Worm (Caenorhabditis elegans) whole organism, L4 larva: Measurements from ENCODE around the gene sdhb-1.

ENCODE experiments used
- ceh-20 ChIP-seq: fragments of 200-800 bp; sonication (Bioruptor generic); IDR thresholded peaks from 2 replicates; pipeline ENCODE4 v1.3.6; 2022; ENCODE audit warnings: missing genetic modification reagents, missing genetic modification characterization, missing compliant biosample characterization
- ceh-82 ChIP-seq: sonication (generic microtip); optimal IDR thresholded peaks from 2 replicates; lab custom pipeline; 2017; ENCODE audit warnings: missing biosample characterization, missing genetic modification characterization
- daf-12 ChIP-seq: fragments of 150-350 bp; optimal IDR thresholded peaks from 2 replicates; lab custom pipeline; 2014; ENCODE audit warnings: missing biosample characterization, missing genetic modification reagents, missing genetic modification characterization
- daf-16 ChIP-seq, 3 experiments: sonication (generic microtip); optimal IDR thresholded peaks; 2 replicates each; lab custom pipeline; 2016 to 2017; ENCODE audit warnings: missing genetic modification characterization in 3 of 3, missing genetic modification reagents in 3 of 3, mild to moderate bottlenecking in 2 of 3, missing compliant biosample characterization in 2 of 3, missing biosample characterization in 1 of 3, moderate library complexity in 1 of 3
- dmd-6 ChIP-seq: fragments of 200-800 bp; sonication (Bioruptor generic); IDR thresholded peaks from 2 replicates; pipeline ENCODE4 v1.3.6; 2022; ENCODE audit warnings: missing genetic modification reagents, missing genetic modification characterization, missing compliant biosample characterization
- dpl-1 ChIP-seq: fragments of 150-350 bp; optimal IDR thresholded peaks from 2 replicates; lab custom pipeline; 2014; ENCODE audit warnings: missing biosample characterization, missing genetic modification reagents, missing genetic modification characterization
- dve-1 ChIP-seq: sonication (generic microtip); optimal IDR thresholded peaks from 2 replicates; lab custom pipeline; 2017; ENCODE audit warnings: antibody characterized with exemption, mild to moderate bottlenecking, missing genetic modification characterization, missing compliant biosample characterization; ENCODE audit not compliant: insufficient read depth
- fos-1 ChIP-seq: fragments of 150-350 bp; optimal IDR thresholded peaks from 2 replicates; lab custom pipeline; 2014; ENCODE audit warnings: missing biosample characterization, missing genetic modification characterization
- hlh-11 ChIP-seq: fragments of 200-800 bp; sonication (Bioruptor generic); optimal IDR thresholded peaks from 2 replicates; lab custom pipeline; 2018; ENCODE audit warnings: mild to moderate bottlenecking, missing genetic modification characterization, missing compliant biosample characterization
- hlh-30 ChIP-seq: sonication (generic microtip); optimal IDR thresholded peaks from 2 replicates; lab custom pipeline; 2017; ENCODE audit warnings: antibody characterized with exemption, mild to moderate bottlenecking, missing genetic modification characterization, missing compliant biosample characterization; ENCODE audit not compliant: insufficient read depth
- lin-1 ChIP-seq: fragments of 200-800 bp; sonication (Bioruptor generic); IDR thresholded peaks from 2 replicates; pipeline ENCODE4 v1.3.6; 2022; ENCODE audit warnings: missing genetic modification reagents, missing genetic modification characterization, missing compliant biosample characterization
- madf-5 ChIP-seq, 2 experiments: fragments of 200-800 bp; sonication (Bioruptor generic); IDR thresholded peaks; 2 replicates each; pipeline ENCODE4 v1.3.6; 2022; ENCODE audit warnings: missing compliant biosample characterization in 2 of 2, missing genetic modification characterization in 2 of 2
- mep-1 ChIP-seq: fragments of 150-350 bp; sonication (generic microtip); optimal IDR thresholded peaks from 3 replicates; lab custom pipeline; 2014; ENCODE audit warnings: missing biosample characterization, missing genetic modification characterization
- nhr-102 ChIP-seq: sonication (generic microtip); optimal IDR thresholded peaks from 2 replicates; lab custom pipeline; 2016; ENCODE audit warnings: mild to moderate bottlenecking, missing genetic modification characterization, moderate library complexity, missing compliant biosample characterization
- nhr-28 ChIP-seq: fragments of 150-350 bp; optimal IDR thresholded peaks from 2 replicates; lab custom pipeline; 2014; ENCODE audit warnings: missing biosample characterization, missing genetic modification characterization
- nhr-42 ChIP-seq: fragments of 200-800 bp; sonication (Bioruptor generic); IDR thresholded peaks from 2 replicates; pipeline ENCODE4 v1.3.6; 2022; ENCODE audit warnings: missing genetic modification characterization, missing compliant biosample characterization
- nhr-77 ChIP-seq: fragments of 150-350 bp; optimal IDR thresholded peaks from 2 replicates; lab custom pipeline; 2014; ENCODE audit warnings: missing biosample characterization, missing genetic modification characterization
- php-3 ChIP-seq: fragments of 200-800 bp; sonication (Bioruptor generic); IDR thresholded peaks from 2 replicates; pipeline ENCODE4 v1.3.6; 2022; ENCODE audit warnings: missing genetic modification reagents, missing genetic modification characterization, missing compliant biosample characterization
- pqm-1 ChIP-seq: sonication (generic microtip); optimal IDR thresholded peaks from 2 replicates; lab custom pipeline; 2017; ENCODE audit warnings: missing biosample characterization, missing genetic modification characterization
- spr-3 ChIP-seq: fragments of 200-800 bp; sonication (Bioruptor generic); optimal IDR thresholded peaks from 2 replicates; lab custom pipeline; 2018; ENCODE audit warnings: mild to moderate bottlenecking, missing genetic modification characterization, missing compliant biosample characterization
- tra-1 ChIP-seq: fragments of 200-800 bp; sonication (Bioruptor generic); IDR thresholded peaks from 2 replicates; pipeline ENCODE4 v1.3.6; 2022; ENCODE audit warnings: missing genetic modification reagents, missing genetic modification characterization, missing compliant biosample characterization

sdhb-1 gene

DNA sequence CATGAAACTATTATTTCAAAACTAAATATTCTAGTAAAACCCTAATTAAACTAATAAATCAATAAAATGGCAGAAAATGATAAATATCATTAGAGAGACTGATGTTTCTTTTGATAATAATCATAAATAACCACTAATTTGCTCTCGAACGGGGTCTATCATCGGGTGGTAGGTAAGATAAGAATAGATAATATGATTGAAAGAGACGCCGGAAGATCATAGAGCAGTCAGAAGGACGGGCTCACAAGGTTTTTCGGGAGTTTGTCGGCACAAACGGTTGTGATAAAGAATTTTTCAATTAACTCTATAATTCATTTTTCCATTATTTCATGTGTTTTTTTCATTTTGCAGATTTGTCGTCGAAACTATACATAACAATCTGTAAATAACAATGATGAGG, 51.5 kb downstream of the sdhb-1 start:
- TF ChIP-seq spr-3 (GFP tag; lab: Kevin White, UChicago) (no peak), dmd-6 (GFP tag; lab: Robert Waterston, UW) (peak; percentile 78), nhr-102 (tag; lab: Kevin White, UChicago) (peak; percentile 38), nhr-28 (peak; percentile 86), nhr-77 (tag; lab: Kevin White, UChicago) (peak; percentile 27), dpl-1 (no peak), nhr-42 (no peak), fos-1 (no peak), lin-1 (peak; percentile 83), madf-5 (GFP tag; IDR thresholded peaks at IDR 0.05; lab: Robert Waterston, UW) (no peak), pqm-1 (tag; lab: Kevin White, UChicago) (peak; percentile 98), daf-12 (tag; lab: Kevin White, UChicago) (no peak), daf-16 (GFP tag; optimal IDR thresholded peaks at IDR 0.05; lab: Kevin White, UChicago) (peak in 1 of 2 experiments; percentile 55), daf-16 (tag; optimal IDR thresholded peaks at IDR 0.05; lab: Kevin White, UChicago) (peak; percentile 54), mep-1 (tag; lab: Kevin White, UChicago) (peak; percentile 13), ceh-82 (tag; lab: Kevin White, UChicago) (no peak), hlh-30 (tag; lab: Kevin White, UChicago) (peak; percentile 64), hlh-11 (tag; lab: Kevin White, UChicago) (peak; percentile 91), ceh-20 (GFP tag; lab: Robert Waterston, UW) (peak; percentile 41; the same call in 1 of the 2 replicates), tra-1 (GFP tag; lab: Robert Waterston, UW) (peak; percentile 55), php-3 (peak; percentile 93), dve-1 (tag; lab: Kevin White, UChicago) (peak; percentile 79)
- TF ChIP-seq, all 104 proteins: peak for 14
